Worm (Caenorhabditis elegans) whole organism, mixed stage, embryonic: ENCODE data around the gene spon-1.

Source experiments
- elt-3 ChIP-seq: fragments of 150-350 bp; optimal IDR thresholded peaks from 2 replicates; lab custom pipeline; 2014; ENCODE audit warnings: missing biosample characterization, missing genetic modification characterization
- nhr-12 ChIP-seq: fragments of 150-350 bp; optimal IDR thresholded peaks from 2 replicates; lab custom pipeline; 2014; ENCODE audit warnings: missing biosample characterization, missing genetic modification characterization
- nhr-237 ChIP-seq: fragments of 150-350 bp; optimal IDR thresholded peaks from 2 replicates; lab custom pipeline; 2014; ENCODE audit warnings: missing biosample characterization, missing genetic modification characterization
- nhr-76 ChIP-seq: sonication (generic microtip); optimal IDR thresholded peaks from 2 replicates; lab custom pipeline; 2017; ENCODE audit warnings: missing biosample characterization, missing genetic modification characterization
- unc-39 ChIP-seq: fragments of 150-350 bp; optimal IDR thresholded peaks from 2 replicates; lab custom pipeline; 2014; ENCODE audit warnings: missing biosample characterization, missing genetic modification characterization

DNA sequence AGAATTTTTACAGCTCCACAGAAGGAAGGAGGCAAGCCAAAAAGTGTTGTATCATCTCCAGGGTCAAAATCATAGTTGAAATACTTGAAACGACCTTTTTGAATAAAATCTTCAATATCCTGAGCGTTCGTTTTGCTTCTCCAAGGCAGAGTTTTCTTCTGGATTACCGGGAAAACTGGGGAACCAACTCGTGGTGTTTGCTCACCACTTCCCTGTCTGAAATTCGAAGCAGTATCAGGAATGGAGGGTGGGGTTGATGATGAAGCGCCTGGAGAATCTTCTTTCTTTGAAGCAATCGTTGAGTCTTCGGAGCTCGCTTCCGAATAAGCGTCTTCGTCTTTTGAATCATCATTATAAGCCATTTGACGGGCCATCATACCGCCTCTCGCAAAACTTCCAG is 13.2 kb upstream of the spon-1 start:
- TF ChIP-seq elt-3 (tag; lab: Kevin White, UChicago) (no peak), nhr-12 (tag; lab: Kevin White, UChicago) (no peak), nhr-76 (tag; lab: Kevin White, UChicago) (no peak), nhr-237 (no peak), unc-39 (tag; lab: Kevin White, UChicago) (no peak)
